Fruit fly (Drosophila melanogaster): ENCODE data around the gene CG14855.

dm6 chr3R:14766439-14767025 is 29.6 kb upstream of the CG14855 start:
- TF ChIP-seq CG8478 (optimal IDR thresholded peaks at IDR 0.05) (no peak), CTCF (optimal IDR thresholded peaks at IDR 0.05) (no peak)

Measured in S2 (cell line).